Fruit fly (Drosophila melanogaster) whole organism, wandering third instar larva: ENCODE results near the gene Ilk.

Experiments used
- Dfd ChIP-seq: fragments of >200 bp; optimal IDR thresholded peaks from 2 replicates; lab custom pipeline; 2017; ENCODE audit warnings: missing biosample characterization, missing genetic modification characterization
- br ChIP-seq: fragments of 200-800 bp; sonication (Bioruptor generic); optimal IDR thresholded peaks from 2 replicates; lab custom pipeline; 2016; ENCODE audit warnings: missing biosample characterization, missing genetic modification characterization
- dl ChIP-seq, 2 experiments: fragments of 175-275, 200-275 bp in 1 of 2; fragments of 200-275 bp in 1 of 2; sonication (Bioruptor generic); optimal IDR thresholded peaks; lab custom pipeline; 2018; ENCODE audit warnings: mild to moderate bottlenecking in 2 of 2, missing biosample characterization in 2 of 2, missing genetic modification characterization in 2 of 2, moderate library complexity in 2 of 2; ENCODE audit not compliant: partially characterized antibody in 2 of 2, insufficient read depth in 1 of 2
- sage ChIP-seq: fragments of 200-800 bp; sonication (Bioruptor generic); optimal IDR thresholded peaks from 2 replicates; lab custom pipeline; 2016; ENCODE audit warnings: missing biosample characterization, mild to moderate bottlenecking, missing genetic modification characterization
- usp ChIP-seq: fragments of >200 bp; optimal IDR thresholded peaks from 2 replicates; lab custom pipeline; 2017; ENCODE audit warnings: missing biosample characterization, missing genetic modification characterization

DNA sequence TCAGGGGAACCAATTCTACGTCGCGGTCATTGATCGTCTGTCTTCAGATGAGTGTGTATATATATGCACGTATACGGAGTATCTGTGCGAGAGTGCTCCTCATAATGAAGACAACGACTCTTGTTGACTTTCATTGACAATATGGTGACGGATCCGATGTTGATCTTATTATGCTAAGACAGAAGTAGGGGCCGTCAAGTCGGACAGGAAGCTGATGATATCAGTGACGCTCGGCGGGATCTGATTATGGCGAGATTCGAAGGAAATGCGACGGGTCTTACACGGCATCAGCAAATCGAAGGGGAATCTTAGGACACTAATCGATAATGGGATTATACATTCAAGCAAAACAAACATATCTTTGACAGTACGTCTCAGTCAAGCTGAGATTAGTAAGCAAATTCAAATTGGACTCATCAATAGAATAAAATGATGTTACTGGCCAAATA, 37.8 kb downstream of the Ilk start:
- TF ChIP-seq Dfd, result no peak
- no peak for TF ChIP-seq dl (GFP tag; optimal IDR thresholded peaks at IDR 0.05; lab: Kevin White, UChicago; ENCODE audit: insufficient read depth in 1 of 2, partially characterized antibody in 2 of 2)
- TF ChIP-seq usp (GFP tag; lab: Kevin White, UChicago), result no peak
- no peak for TF ChIP-seq sage (GFP tag; lab: Kevin White, UChicago)
- no peak for TF ChIP-seq br
